Fruit fly (Drosophila melanogaster) whole organism, embryonic: ENCODE results near the gene CG11560.
A peak's percentile ranks its signal among the peaks of the same experiment; 100 is the strongest.

ENCODE experiments used
- ATbp ChIP-seq: fragments of 200-800 bp; sonication (Bioruptor generic); optimal IDR thresholded peaks from 2 replicates; lab custom pipeline; 2017; ENCODE audit warnings: missing biosample characterization, mild to moderate bottlenecking, missing genetic modification characterization, missing genetic modification reagents
- Aef1 ChIP-seq: fragments of 200-800 bp; sonication (Bioruptor generic); IDR thresholded peaks from 3 replicates; pipeline ENCODE4 v1.3.6; 2022; ENCODE audit warnings: missing biosample characterization, missing genetic modification characterization
- CG11093 ChIP-seq: fragments of 200-800 bp; sonication (Bioruptor generic); IDR thresholded peaks from 3 replicates; pipeline ENCODE4 v1.3.6; 2022; ENCODE audit warnings: missing biosample characterization, missing genetic modification characterization
- CG1233 ChIP-seq: fragments of 200-800 bp; sonication (Bioruptor generic); optimal IDR thresholded peaks from 4 replicates; lab custom pipeline; 2018; ENCODE audit warnings: missing biosample characterization, mild to moderate bottlenecking, missing genetic modification characterization
- CG12391 ChIP-seq: fragments of 200-800 bp; sonication (Bioruptor generic); optimal IDR thresholded peaks from 3 replicates; lab custom pipeline; 2018; ENCODE audit warnings: missing biosample characterization, mild to moderate bottlenecking, missing genetic modification characterization, moderate library complexity
- CG13775 ChIP-seq: fragments of 200-800 bp; sonication (Bioruptor generic); optimal IDR thresholded peaks from 3 replicates; lab custom pipeline; 2017; ENCODE audit warnings: missing biosample characterization, mild to moderate bottlenecking, missing genetic modification characterization
- CG14667 ChIP-seq: fragments of 200-800 bp; sonication (Bioruptor generic); IDR thresholded peaks from 2 replicates; pipeline ENCODE4 v1.3.6; 2022; ENCODE audit warnings: missing biosample characterization, missing genetic modification characterization
- CG15269 ChIP-seq: fragments of 200-800 bp; sonication (Bioruptor generic); optimal IDR thresholded peaks from 2 replicates; lab custom pipeline; 2018; ENCODE audit warnings: missing biosample characterization, mild to moderate bottlenecking, missing genetic modification characterization, moderate library complexity
- CG15601 ChIP-seq: fragments of 200-800 bp; sonication (Bioruptor generic); optimal IDR thresholded peaks from 3 replicates; lab custom pipeline; 2019; ENCODE audit warnings: missing biosample characterization, mild to moderate bottlenecking, missing genetic modification characterization, moderate library complexity
- CG1602 ChIP-seq: fragments of 200-800 bp; sonication (Bioruptor generic); optimal IDR thresholded peaks from 3 replicates; lab custom pipeline; 2016; ENCODE audit warnings: missing biosample characterization, missing genetic modification characterization
- CG17361 ChIP-seq: fragments of 200-800 bp; sonication (Bioruptor generic); IDR thresholded peaks from 3 replicates; pipeline ENCODE4 v1.3.6; 2022; ENCODE audit warnings: missing biosample characterization, missing genetic modification characterization
- CG17912 ChIP-seq: fragments of 200-800 bp; sonication (Bioruptor generic); optimal IDR thresholded peaks from 2 replicates; lab custom pipeline; 2018; ENCODE audit warnings: missing biosample characterization, mild to moderate bottlenecking, missing genetic modification characterization
- CG2120 ChIP-seq: fragments of 200-800 bp; sonication (Bioruptor generic); optimal IDR thresholded peaks from 3 replicates; lab custom pipeline; 2016; ENCODE audit warnings: missing biosample characterization, missing genetic modification characterization
- CG2678 ChIP-seq: fragments of 200-800 bp; sonication (Bioruptor generic); optimal IDR thresholded peaks from 3 replicates; lab custom pipeline; 2019; ENCODE audit warnings: missing biosample characterization, mild to moderate bottlenecking, missing genetic modification characterization, moderate library complexity
- CG3065 ChIP-seq: fragments of 200-800 bp; sonication (Bioruptor generic); optimal IDR thresholded peaks from 2 replicates; lab custom pipeline; 2016; ENCODE audit warnings: missing biosample characterization, missing genetic modification characterization
- CG32767 ChIP-seq: fragments of 200-800 bp; sonication (Bioruptor generic); IDR thresholded peaks from 2 replicates; pipeline ENCODE4 v1.3.6; 2022; ENCODE audit warnings: missing biosample characterization, missing genetic modification characterization
- CG3995 ChIP-seq: fragments of 200-800 bp; sonication (Bioruptor generic); optimal IDR thresholded peaks from 3 replicates; lab custom pipeline; 2016; ENCODE audit warnings: missing biosample characterization, missing genetic modification characterization
- CG5953 ChIP-seq: fragments of 200-800 bp; sonication (Bioruptor generic); IDR thresholded peaks from 2 replicates; pipeline ENCODE4 v1.3.6; 2022; ENCODE audit warnings: missing biosample characterization, missing genetic modification characterization
- CG8388 ChIP-seq: fragments of 200-800 bp; sonication (Bioruptor generic); optimal IDR thresholded peaks from 2 replicates; lab custom pipeline; 2019; ENCODE audit warnings: missing biosample characterization, mild to moderate bottlenecking, missing genetic modification characterization, moderate library complexity
- CG8924 ChIP-seq: fragments of 200-800 bp; optimal IDR thresholded peaks from 3 replicates; lab custom pipeline; 2019; ENCODE audit warnings: missing biosample characterization, mild to moderate bottlenecking, missing genetic modification characterization, moderate library complexity
- CHES-1-like ChIP-seq: fragments of 200-800 bp; sonication (Bioruptor generic); optimal IDR thresholded peaks from 2 replicates; lab custom pipeline; 2016; ENCODE audit warnings: missing biosample characterization, missing genetic modification characterization
- Dref ChIP-seq: fragments of 200-800 bp; sonication (Bioruptor generic); IDR thresholded peaks from 2 replicates; pipeline ENCODE4 v1.3.6; 2022; ENCODE audit warnings: missing biosample characterization, missing genetic modification characterization
- Gsc ChIP-seq: fragments of 200-800 bp; sonication (Bioruptor generic); IDR thresholded peaks from 2 replicates; pipeline ENCODE4 v1.3.6; 2022; ENCODE audit warnings: missing biosample characterization, missing genetic modification characterization
- HLHmδ ChIP-seq: fragments of 200-800 bp; sonication (Bioruptor generic); optimal IDR thresholded peaks from 2 replicates; lab custom pipeline; 2018; ENCODE audit warnings: missing biosample characterization, mild to moderate bottlenecking, missing genetic modification characterization, moderate library complexity
- Jarid2 ChIP-seq: fragments of 200-800 bp; sonication (Bioruptor generic); optimal IDR thresholded peaks from 3 replicates; lab custom pipeline; 2017; ENCODE audit warnings: mild to moderate bottlenecking, missing biosample characterization, missing genetic modification reagents, missing genetic modification characterization
- Xbp1 ChIP-seq: fragments of 200-800 bp; sonication (Bioruptor generic); optimal IDR thresholded peaks from 3 replicates; lab custom pipeline; 2016; ENCODE audit warnings: missing biosample characterization, mild to moderate bottlenecking, missing genetic modification characterization
- YL-1 ChIP-seq: fragments of 200-800 bp; sonication (Bioruptor generic); optimal IDR thresholded peaks from 3 replicates; lab custom pipeline; 2017; ENCODE audit warnings: missing biosample characterization, mild to moderate bottlenecking, missing genetic modification characterization
- ac ChIP-seq: fragments of 200-800 bp; sonication (Bioruptor generic); optimal IDR thresholded peaks from 3 replicates; lab custom pipeline; 2017; ENCODE audit warnings: missing biosample characterization, mild to moderate bottlenecking, missing genetic modification characterization
- cas ChIP-seq: fragments of 200-800 bp; sonication (Bioruptor generic); IDR thresholded peaks from 2 replicates; pipeline ENCODE4 v1.3.6; 2022; ENCODE audit warnings: missing biosample characterization, missing genetic modification characterization
- chn ChIP-seq: fragments of 200-800 bp; sonication (Bioruptor generic); optimal IDR thresholded peaks from 2 replicates; lab custom pipeline; 2016; ENCODE audit warnings: missing biosample characterization, missing genetic modification characterization
- emc ChIP-seq: fragments of 200-800 bp; sonication (Bioruptor generic); optimal IDR thresholded peaks from 2 replicates; lab custom pipeline; 2016; ENCODE audit warnings: missing biosample characterization, missing genetic modification characterization
- gcm2 ChIP-seq: fragments of 200-800 bp; sonication (Bioruptor generic); optimal IDR thresholded peaks from 2 replicates; lab custom pipeline; 2016; ENCODE audit warnings: missing biosample characterization, missing genetic modification characterization
- gsb-n ChIP-seq: fragments of 200-800 bp; sonication (Bioruptor generic); optimal IDR thresholded peaks from 3 replicates; lab custom pipeline; 2018; ENCODE audit warnings: missing biosample characterization, mild to moderate bottlenecking, missing genetic modification characterization
- h ChIP-seq: fragments of >200 bp; optimal IDR thresholded peaks from 2 replicates; lab custom pipeline; 2017
- her ChIP-seq: fragments of 200-800 bp; sonication (Bioruptor generic); optimal IDR thresholded peaks from 2 replicates; lab custom pipeline; 2016; ENCODE audit warnings: missing biosample characterization, missing genetic modification characterization
- hkb ChIP-seq, 2 experiments: fragments of 200-800 bp in 1 of 2; fragments of >200 bp in 1 of 2; sonication (Bioruptor generic) in 1 of 2; IDR thresholded peaks in 1 of 2; optimal IDR thresholded peaks in 1 of 2; 2 replicates each; pipeline versions ENCODE4 v1.3.6 to Lab custom; 2017 to 2022; ENCODE audit warnings: missing biosample characterization in 1 of 2, missing genetic modification characterization in 1 of 2
- klu ChIP-seq: fragments of 200-800 bp; sonication (Bioruptor generic); IDR thresholded peaks from 2 replicates; pipeline ENCODE4 v1.3.6; 2022; ENCODE audit warnings: missing biosample characterization, missing genetic modification characterization
- lilli ChIP-seq: fragments of 200-800 bp; sonication (Bioruptor generic); optimal IDR thresholded peaks from 3 replicates; lab custom pipeline; 2016; ENCODE audit warnings: missing biosample characterization, missing genetic modification characterization
- onecut ChIP-seq: fragments of 200-800 bp; sonication (Bioruptor generic); IDR thresholded peaks from 2 replicates; pipeline ENCODE4 v1.3.6; 2022; ENCODE audit warnings: missing biosample characterization, missing genetic modification characterization
- pita ChIP-seq: fragments of 200-800 bp; sonication (Bioruptor generic); optimal IDR thresholded peaks from 2 replicates; lab custom pipeline; 2017; ENCODE audit warnings: missing biosample characterization, mild to moderate bottlenecking, missing genetic modification characterization
- pnt ChIP-seq: fragments of 200-800 bp; sonication (Bioruptor generic); optimal IDR thresholded peaks from 3 replicates; lab custom pipeline; 2016; ENCODE audit warnings: missing biosample characterization, missing genetic modification characterization
- prd ChIP-seq, 3 experiments: fragments of >200 bp in 2 of 3; fragments of 200-800 bp in 1 of 3; sonication (Bioruptor generic) in 1 of 3; optimal IDR thresholded peaks in 2 of 3; IDR thresholded peaks in 1 of 3; 2 replicates in 2 of 3; 3 replicates in 1 of 3; pipeline versions ENCODE4 v1.3.6 to Lab custom; 2017 to 2022; ENCODE audit warnings: missing biosample characterization in 1 of 3, missing genetic modification characterization in 1 of 3
- pzg ChIP-seq: fragments of 200-800 bp; sonication (Bioruptor generic); optimal IDR thresholded peaks from 3 replicates; lab custom pipeline; 2018; ENCODE audit warnings: missing biosample characterization, mild to moderate bottlenecking, missing genetic modification characterization, moderate library complexity
- sens ChIP-seq: fragments of 200-800 bp; sonication (Bioruptor generic); peaks from one replicate; lab custom pipeline; 2016; ENCODE audit warnings: missing biosample characterization, missing genetic modification characterization
- sima ChIP-seq: fragments of 200-800 bp; sonication (Bioruptor generic); optimal IDR thresholded peaks from 2 replicates; lab custom pipeline; 2016; ENCODE audit warnings: missing biosample characterization, missing genetic modification characterization
- slp2 ChIP-seq: fragments of 200-800 bp; sonication (Bioruptor generic); optimal IDR thresholded peaks from 2 replicates; lab custom pipeline; 2016; ENCODE audit warnings: missing biosample characterization, missing genetic modification characterization
- tup ChIP-seq: fragments of 200-800 bp; sonication (Bioruptor generic); optimal IDR thresholded peaks from 2 replicates; lab custom pipeline; 2016; ENCODE audit warnings: missing biosample characterization, mild to moderate bottlenecking, missing genetic modification characterization, moderate library complexity
- usp ChIP-seq: fragments of >200 bp; optimal IDR thresholded peaks from 2 replicates; lab custom pipeline; 2017; ENCODE audit warnings: missing biosample characterization, missing genetic modification characterization
- z ChIP-seq: fragments of 200-800 bp; sonication (Bioruptor generic); IDR thresholded peaks from 3 replicates; pipeline ENCODE4 v1.3.6; 2022; ENCODE audit warnings: missing biosample characterization, missing genetic modification characterization
- zfh1 ChIP-seq: fragments of 200-800 bp; sonication (Bioruptor generic); IDR thresholded peaks from 3 replicates; pipeline ENCODE4 v1.3.6; 2022; ENCODE audit warnings: missing biosample characterization, missing genetic modification characterization

CG11560 gene

DNA sequence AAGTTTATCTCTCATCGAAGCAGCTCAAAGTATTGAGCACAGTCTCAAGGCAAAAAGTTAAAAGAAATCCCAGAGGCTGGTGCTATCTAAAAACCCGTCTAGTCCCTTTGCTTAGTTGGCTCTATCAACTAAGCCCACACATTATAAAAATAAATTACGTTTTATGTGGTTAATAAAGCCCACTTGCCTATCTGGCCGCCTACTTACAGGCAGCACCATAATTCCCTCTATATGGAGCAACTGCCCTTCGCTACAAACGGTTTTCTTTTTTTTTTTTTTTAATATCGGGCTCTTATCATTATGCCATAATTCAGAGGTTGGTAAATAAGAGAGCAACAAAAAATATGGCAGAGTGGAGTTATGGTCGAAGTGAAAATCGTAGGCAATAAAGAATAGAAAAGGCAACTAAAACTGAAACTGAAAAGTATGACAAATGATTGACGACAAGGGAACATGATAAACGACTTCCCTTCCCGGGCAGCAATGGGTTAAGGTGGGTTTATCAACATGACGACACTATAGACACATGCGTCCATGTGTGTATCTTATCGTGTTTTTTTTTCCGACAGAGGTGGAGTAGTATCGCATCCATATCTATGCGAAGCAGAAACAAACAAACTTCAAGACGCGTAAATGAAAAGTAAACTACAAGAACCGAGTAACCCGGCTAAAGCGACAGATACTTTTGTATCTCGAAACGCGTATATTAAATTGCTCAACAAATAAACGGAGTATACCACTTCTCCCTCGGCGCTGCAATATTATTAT is 41.1 kb upstream of the CG11560 start (continued):
- TF ChIP-seq slp2 (GFP tag; lab: Kevin White, UChicago) (no peak), CG1602 (GFP tag; lab: Kevin White, UChicago) (no peak), klu (no peak), CG3995 (no peak), ac (no peak), cas (no peak), CG1233 (GFP tag; lab: Kevin White, UChicago) (no peak), pnt (GFP tag; lab: Kevin White, UChicago) (no peak), CG32767 (GFP tag; lab: Robert Waterston, UW) (no peak), HLHmδ (GFP tag; lab: Kevin White, UChicago) (peak; percentile 75), CG8388 (GFP tag; lab: Kevin White, UChicago) (no peak), CHES-1-like (GFP tag; lab: Kevin White, UChicago) (no peak), emc (GFP tag; lab: Kevin White, UChicago) (no peak), CG14667 (GFP tag; lab: Robert Waterston, UW) (no peak), CG17912 (GFP tag; lab: Kevin White, UChicago) (no peak), usp (GFP tag; lab: Kevin White, UChicago) (no peak), sens (GFP tag; lab: Kevin White, UChicago) (peak; percentile 16), CG15269 (tag; lab: Kevin White, UChicago) (peak; percentile 41), CG13775 (GFP tag; lab: Kevin White, UChicago) (no peak), sima (GFP tag; lab: Kevin White, UChicago) (no peak), lilli (GFP tag; lab: Kevin White, UChicago) (no peak), CG5953 (GFP tag; lab: Robert Waterston, UW) (no peak), chn (GFP tag; lab: Kevin White, UChicago) (no peak), tup (GFP tag; lab: Kevin White, UChicago) (no peak), CG2678 (tag; lab: Kevin White, UChicago) (peak; percentile 50), CG8924 (peak; percentile 26), Gsc (no peak), her (no peak), CG3065 (GFP tag; lab: Kevin White, UChicago) (no peak), CG12391 (tag; lab: Kevin White, UChicago) (no peak), pzg (GFP tag; lab: Kevin White, UChicago) (no peak), onecut (no peak), CG2120 (no peak), Dref (GFP tag; lab: Robert Waterston, UW) (no peak), h (no peak), prd (optimal IDR thresholded peaks at IDR 0.05; lab: Kevin White, UChicago) (no peak), prd (GFP tag; IDR thresholded peaks at IDR 0.05; lab: Robert Waterston, UW) (0 out of 3 replicates have a peak, but pooled peaks have one; percentile 24), Aef1 (GFP tag; lab: Robert Waterston, UW) (no peak), Jarid2 (GFP tag; lab: Kevin White, UChicago) (peak; percentile 34), YL-1 (no peak), zfh1 (GFP tag; lab: Robert Waterston, UW) (no peak), CG15601 (peak; percentile 70), CG11093 (GFP tag; lab: Robert Waterston, UW) (no peak), ATbp (GFP tag; lab: Kevin White, UChicago) (peak; percentile 61), z (no peak), hkb (optimal IDR thresholded peaks at IDR 0.05; lab: Kevin White, UChicago) (no peak), hkb (GFP tag; IDR thresholded peaks at IDR 0.05; lab: Robert Waterston, UW) (no peak), Xbp1 (GFP tag; lab: Kevin White, UChicago) (no peak), gsb-n (tag; lab: Kevin White, UChicago) (no peak), gcm2 (no peak), CG17361 (GFP tag; lab: Robert Waterston, UW) (0 out of 3 replicates have a peak, but pooled peaks have one; percentile 12), pita (GFP tag; lab: Kevin White, UChicago) (no peak)
